Fruit fly (Drosophila melanogaster): ENCODE data around the gene CG10428.

Gene CG10428

dm6 chr2L:18987078-18987895 is 38.6 kb downstream of the CG10428 start, which contains the start of the genes Swip-1 and EMC5 (continued):
- TF ChIP-seq CG11085 (GFP tag; IDR thresholded peaks at IDR 0.05) = peak; percentile 54; the same call in 1 of the 2 replicates
- TF ChIP-seq ham (GFP tag; IDR thresholded peaks at IDR 0.05) = no peak
- peak; percentile 59 for TF ChIP-seq bcd (GFP tag; optimal IDR thresholded peaks at IDR 0.05)
- TF ChIP-seq Sox102F (GFP tag; optimal IDR thresholded peaks at IDR 0.05) = peak; percentile 68
- TF ChIP-seq CG3726 (GFP tag; IDR thresholded peaks at IDR 0.05) = no peak
- TF ChIP-seq fd3F (GFP tag; optimal IDR thresholded peaks at IDR 0.05) = peak; percentile 52
- TF ChIP-seq CG11398 (GFP tag; optimal IDR thresholded peaks at IDR 0.05) = no peak
- no peak for TF ChIP-seq CG3065 (GFP tag; optimal IDR thresholded peaks at IDR 0.05)
- 0 out of 2 replicates have a peak, but pooled peaks have one; percentile 13 for TF ChIP-seq crol (GFP tag; IDR thresholded peaks at IDR 0.05)
- TF ChIP-seq CG4820 (GFP tag; optimal IDR thresholded peaks at IDR 0.05) = peak; percentile 43
- no peak; the same call in 1 of the 2 replicates for TF ChIP-seq ara (GFP tag; IDR thresholded peaks at IDR 0.05)
- TF ChIP-seq CG17385 (GFP tag; optimal IDR thresholded peaks at IDR 0.05) = peak; percentile 30
- peak; percentile 82 for TF ChIP-seq CG14710 (tag; optimal IDR thresholded peaks at IDR 0.05)
- no peak for TF ChIP-seq wek (GFP tag; optimal IDR thresholded peaks at IDR 0.05)
- no peak for TF ChIP-seq maf-S (GFP tag; optimal IDR thresholded peaks at IDR 0.05)
- TF ChIP-seq CG18476 (GFP tag; optimal IDR thresholded peaks at IDR 0.05) = no peak
- peak; percentile 44 for TF ChIP-seq NFAT (GFP tag; IDR thresholded peaks at IDR 0.05)
- TF ChIP-seq CG6272 (GFP tag; IDR thresholded peaks at IDR 0.05) = peak; percentile 51
- no peak for TF ChIP-seq CG8359 (GFP tag; optimal IDR thresholded peaks at IDR 0.05; ENCODE audit: borderline replicate concordance)
- TF ChIP-seq disco-r (GFP tag; optimal IDR thresholded peaks at IDR 0.05) = no peak
- TF ChIP-seq org-1 (GFP tag; optimal IDR thresholded peaks at IDR 0.05) = no peak
- TF ChIP-seq ranshi (GFP tag; IDR thresholded peaks at IDR 0.05) = peak; percentile 59; the same call in 1 of the 2 replicates
- TF ChIP-seq Xbp1 (GFP tag; optimal IDR thresholded peaks at IDR 0.05) = peak; percentile 73
- TF ChIP-seq Antp (GFP tag; optimal IDR thresholded peaks at IDR 0.05) = no peak
- peak; percentile 24 for TF ChIP-seq Oli (tag; optimal IDR thresholded peaks at IDR 0.05)
- TF ChIP-seq Neu2 (GFP tag; optimal IDR thresholded peaks at IDR 0.05; ENCODE audit: borderline replicate concordance) = no peak
- TF ChIP-seq sc (optimal IDR thresholded peaks at IDR 0.05) = no peak
- TF ChIP-seq sc (GFP tag; optimal IDR thresholded peaks at IDR 0.05) = peak; percentile 7
- TF ChIP-seq CG9932 (GFP tag; IDR thresholded peaks at IDR 0.05) = peak; percentile 87
- TF ChIP-seq CG2120 (GFP tag; optimal IDR thresholded peaks at IDR 0.05) = peak; percentile 54
- TF ChIP-seq sna (GFP tag; IDR thresholded peaks at IDR 0.05; ENCODE audit: partially characterized antibody) = 0 out of 2 replicates have a peak, but pooled peaks have one; percentile 53
- peak; percentile 68 for TF ChIP-seq Dek (tag; optimal IDR thresholded peaks at IDR 0.05)
- TF ChIP-seq E2f1 (GFP tag; IDR thresholded peaks at IDR 0.05) = peak; percentile 29; the same call in 1 of the 2 replicates
- peak; percentile 2 for TF ChIP-seq NfI (GFP tag; optimal IDR thresholded peaks at IDR 0.05)
- peak; percentile 48 for TF ChIP-seq CG16815 (GFP tag; optimal IDR thresholded peaks at IDR 0.05)
- peak; percentile 64 for TF ChIP-seq gsb-n (tag; optimal IDR thresholded peaks at IDR 0.05)
- TF ChIP-seq gfzf (GFP tag; optimal IDR thresholded peaks at IDR 0.05) = peak; percentile 76
- peak; percentile 19; the same call in 1 of the 2 replicates for TF ChIP-seq CG14441 (GFP tag; IDR thresholded peaks at IDR 0.05)
- TF ChIP-seq hth (optimal IDR thresholded peaks at IDR 0.05) = no peak
- TF ChIP-seq CG12299 (tag; optimal IDR thresholded peaks at IDR 0.05) = peak; percentile 27
- TF ChIP-seq Poxn (GFP tag; IDR thresholded peaks at IDR 0.05) = 0 out of 2 replicates have a peak, but pooled peaks have one; percentile 10
- TF ChIP-seq Dfd (GFP tag; optimal IDR thresholded peaks at IDR 0.05) = no peak
- peak; percentile 60 for TF ChIP-seq trem (tag; optimal IDR thresholded peaks at IDR 0.05)
- peak; percentile 42; the same call in 1 of the 2 replicates for TF ChIP-seq al (GFP tag; IDR thresholded peaks at IDR 0.05)
- TF ChIP-seq CG7928 (GFP tag; optimal IDR thresholded peaks at IDR 0.05) = peak; percentile 33
- TF ChIP-seq CG9727 (GFP tag; optimal IDR thresholded peaks at IDR 0.05) = peak; percentile 70
- peak; percentile 52 for TF ChIP-seq CG18619 (GFP tag; optimal IDR thresholded peaks at IDR 0.05)
- TF ChIP-seq Lim3 (GFP tag; IDR thresholded peaks at IDR 0.05) = no peak
- peak; percentile 34 for TF ChIP-seq zen (tag; optimal IDR thresholded peaks at IDR 0.05)
